Worm (Caenorhabditis elegans) whole organism, midembryonic: ENCODE results near the gene npr-24.

Experiments
- T22C8.4 ChIP-seq: fragments of 200-800 bp; sonication (Bioruptor generic); IDR thresholded peaks from 2 replicates; pipeline ENCODE4 v1.3.6; 2022; ENCODE audit warnings: missing genetic modification characterization, missing compliant biosample characterization
- flt-1 ChIP-seq: fragments of 200-800 bp; sonication (Bioruptor generic); IDR thresholded peaks from 2 replicates; pipeline ENCODE4 v1.3.6; 2022; ENCODE audit warnings: missing genetic modification characterization, missing compliant biosample characterization
- med-1 ChIP-seq: sonication (generic microtip); optimal IDR thresholded peaks from 2 replicates; lab custom pipeline; 2017; ENCODE audit warnings: missing genetic modification characterization, mild to moderate bottlenecking, missing compliant biosample characterization, antibody characterized with exemption, missing genetic modification reagents; ENCODE audit not compliant: insufficient read depth
- ref-1 ChIP-seq: fragments of 200-800 bp; sonication (Bioruptor generic); conservative IDR thresholded peaks from 2 replicates; pipeline ENCODE4 v1.3.6; 2022; ENCODE audit warnings: missing genetic modification reagents, missing genetic modification characterization, missing compliant biosample characterization
- tab-1 ChIP-seq: fragments of 200-800 bp; sonication (Bioruptor generic); IDR thresholded peaks from 2 replicates; pipeline ENCODE4 v1.3.6; 2022; ENCODE audit warnings: missing genetic modification characterization, missing compliant biosample characterization
- ztf-23 ChIP-seq: fragments of 200-800 bp; sonication (Bioruptor generic); IDR thresholded peaks from 2 replicates; pipeline ENCODE4 v1.3.6; 2022; ENCODE audit warnings: missing genetic modification reagents, missing genetic modification characterization, missing compliant biosample characterization

DNA sequence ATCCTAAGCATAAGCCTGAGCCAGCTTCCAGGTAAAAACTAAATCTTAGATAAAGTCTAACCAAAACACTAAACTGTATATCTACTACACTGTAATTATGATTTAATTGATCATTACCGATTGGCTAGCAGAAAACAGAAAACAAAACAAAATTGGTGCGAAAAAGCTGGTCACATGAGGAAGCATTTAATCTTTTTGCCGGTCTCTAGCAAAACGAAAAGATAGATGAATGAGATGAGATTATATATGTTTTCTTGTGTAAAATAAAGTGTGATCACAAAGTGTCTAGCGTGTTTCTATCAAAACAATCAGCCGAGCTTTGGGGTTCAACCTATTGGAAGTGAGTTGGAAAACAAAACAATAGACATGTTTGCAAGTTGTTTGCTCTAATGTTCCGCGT lies 48.2 kb upstream of the npr-24 start:
- TF ChIP-seq tab-1 (GFP tag; lab: Robert Waterston, UW) (no peak), T22C8.4 (no peak), ztf-23 (no peak), med-1 (GFP tag; lab: Kevin White, UChicago) (no peak), flt-1 (GFP tag; lab: Robert Waterston, UW) (no peak), ref-1 (GFP tag; lab: Robert Waterston, UW) (no peak)
